Fruit fly (Drosophila melanogaster): ENCODE measurements around the gene Gprk2.

Gene Gprk2

DNA sequence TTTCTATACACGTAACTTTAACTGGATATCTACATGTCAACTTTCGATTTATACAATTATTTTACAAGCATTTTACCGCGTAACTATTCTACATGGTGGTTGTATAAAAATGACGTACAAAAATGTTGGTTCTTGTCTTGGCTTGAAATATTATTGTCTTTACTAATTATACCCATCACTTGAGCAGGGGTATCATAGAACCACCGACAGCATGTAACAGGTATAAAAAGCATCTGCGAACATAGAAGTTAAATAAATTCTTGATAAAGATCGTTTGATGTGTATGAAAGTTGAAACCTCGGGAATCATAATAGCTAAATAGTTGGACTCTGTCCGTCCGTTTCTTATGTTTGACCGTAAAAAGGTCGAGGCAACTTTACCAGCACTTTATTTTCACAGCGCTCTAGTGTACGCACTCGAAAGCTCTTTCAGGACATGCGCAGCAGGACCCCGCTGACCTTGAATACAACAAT lies 23.8 kb upstream of the Gprk2 start:
- TF ChIP-seq CG6854 (GFP tag; optimal IDR thresholded peaks at IDR 0.05) = no peak
- TF ChIP-seq CG34406 (GFP tag; optimal IDR thresholded peaks at IDR 0.05) = peak; percentile 74
- TF ChIP-seq CG7368 (GFP tag; optimal IDR thresholded peaks at IDR 0.05) = no peak
- TF ChIP-seq pdm3 (GFP tag; optimal IDR thresholded peaks at IDR 0.05) = peak; percentile 68
- peak; percentile 61 for TF ChIP-seq CG16779 (tag; optimal IDR thresholded peaks at IDR 0.05)
- peak; percentile 55 for TF ChIP-seq Smox (GFP tag; optimal IDR thresholded peaks at IDR 0.05)
- peak; percentile 5 to 57 for TF ChIP-seq salr (GFP tag; optimal IDR thresholded peaks at IDR 0.05)
- TF ChIP-seq OdsH (GFP tag; optimal IDR thresholded peaks at IDR 0.05) = peak; percentile 44
- TF ChIP-seq CG11902 (GFP tag; optimal IDR thresholded peaks at IDR 0.05) = no peak
- peak; percentile 77 for TF ChIP-seq Hr4 (GFP tag; optimal IDR thresholded peaks at IDR 0.05)
- TF ChIP-seq CG4318 (GFP tag; optimal IDR thresholded peaks at IDR 0.05) = peak; percentile 34
- TF ChIP-seq CG15336 (GFP tag; IDR thresholded peaks at IDR 0.05) = peak; percentile 75
- TF ChIP-seq CG3919 (GFP tag; optimal IDR thresholded peaks at IDR 0.05) = no peak
- TF ChIP-seq acj6 (GFP tag; optimal IDR thresholded peaks at IDR 0.05) = peak; percentile 45
- peak; percentile 48 for TF ChIP-seq cyc (GFP tag; optimal IDR thresholded peaks at IDR 0.05)
- peak; percentile 31 for TF ChIP-seq vri (GFP tag; optimal IDR thresholded peaks at IDR 0.05)
- TF ChIP-seq CG3032 (tag; optimal IDR thresholded peaks at IDR 0.05) = no peak
- TF ChIP-seq Eip75B (GFP tag; optimal IDR thresholded peaks at IDR 0.05) = peak; percentile 79
- TF ChIP-seq CG11762 (GFP tag; optimal IDR thresholded peaks at IDR 0.05; ENCODE audit: insufficient read depth) = no peak
- TF ChIP-seq Eip93F (GFP tag; optimal IDR thresholded peaks at IDR 0.05) = peak; percentile 48
- peak; percentile 12 for TF ChIP-seq CG6808 (GFP tag; optimal IDR thresholded peaks at IDR 0.05)
- peak; percentile 55 for TF ChIP-seq achi (GFP tag; optimal IDR thresholded peaks at IDR 0.05)
- TF ChIP-seq spab (GFP tag; optimal IDR thresholded peaks at IDR 0.05) = no peak
- TF ChIP-seq CG11294 (GFP tag; IDR thresholded peaks at IDR 0.05) = peak; percentile 49; the same call in 1 of the 2 replicates
- TF ChIP-seq Sox14 (GFP tag; optimal IDR thresholded peaks at IDR 0.05) = peak; percentile 79
- TF ChIP-seq Ets96B (tag; optimal IDR thresholded peaks at IDR 0.05) = peak; percentile 60
- TF ChIP-seq Ets21C (GFP tag; optimal IDR thresholded peaks at IDR 0.05) = peak; percentile 41
- TF ChIP-seq Blimp-1 (GFP tag; optimal IDR thresholded peaks at IDR 0.05) = no peak
- TF ChIP-seq Sox102F (GFP tag; optimal IDR thresholded peaks at IDR 0.05) = peak; percentile 84
- TF ChIP-seq CG8319 (GFP tag; optimal IDR thresholded peaks at IDR 0.05) = no peak
- TF ChIP-seq dsx (GFP tag; optimal IDR thresholded peaks at IDR 0.05; ENCODE audit: poor library complexity, severe bottlenecking) = peak; percentile 24
- TF ChIP-seq CG9139 (GFP tag; optimal IDR thresholded peaks at IDR 0.05) = no peak
- TF ChIP-seq CG1621 (tag; optimal IDR thresholded peaks at IDR 0.05) = peak; percentile 61
- TF ChIP-seq CG10669 (GFP tag; optimal IDR thresholded peaks at IDR 0.05) = peak; percentile 32
- peak; percentile 23 for TF ChIP-seq CG6276 (GFP tag; optimal IDR thresholded peaks at IDR 0.05)
- peak; percentile 64 for TF ChIP-seq dac (GFP tag; optimal IDR thresholded peaks at IDR 0.05)
- TF ChIP-seq fd59A (GFP tag; optimal IDR thresholded peaks at IDR 0.05) = peak; percentile 39
- TF ChIP-seq Sox15 (GFP tag; optimal IDR thresholded peaks at IDR 0.05) = no peak
- peak; percentile 63 for TF ChIP-seq CG8119 (GFP tag; IDR thresholded peaks at IDR 0.05)
- TF ChIP-seq fd85E (GFP tag; optimal IDR thresholded peaks at IDR 0.05) = no peak
- peak; percentile 64 for TF ChIP-seq topi (GFP tag; optimal IDR thresholded peaks at IDR 0.05)
- TF ChIP-seq CG6163 (GFP tag; IDR thresholded peaks at IDR 0.05) = peak; percentile 51
- TF ChIP-seq net (GFP tag; optimal IDR thresholded peaks at IDR 0.05) = peak; percentile 67
- peak; percentile 85 for TF ChIP-seq lz (GFP tag; optimal IDR thresholded peaks at IDR 0.05)
- TF ChIP-seq Gug (GFP tag; IDR thresholded peaks at IDR 0.05) = peak; percentile 53; the same call in 1 of the 2 replicates
- peak; percentile 65 for TF ChIP-seq CG8632 (GFP tag; optimal IDR thresholded peaks at IDR 0.05)
- peak; percentile 72 for TF ChIP-seq CG32006 (GFP tag; optimal IDR thresholded peaks at IDR 0.05)
- no peak for TF ChIP-seq Eip78C (GFP tag)
- no peak for TF ChIP-seq ss (GFP tag; optimal IDR thresholded peaks at IDR 0.05)
- TF ChIP-seq fkh (GFP tag; optimal IDR thresholded peaks at IDR 0.05) = peak; percentile 21
- TF ChIP-seq Hr38 (GFP tag; optimal IDR thresholded peaks at IDR 0.05) = no peak
- peak; percentile 27 for TF ChIP-seq CG6792 (GFP tag; optimal IDR thresholded peaks at IDR 0.05)

All from whole organism, prepupa.